Worm (Caenorhabditis elegans) whole organism, L4 larva: ENCODE results near the gene B0244.5.

Experiments
- D1046.2 ChIP-seq: fragments of 200-800 bp; sonication (Bioruptor generic); IDR thresholded peaks from 2 replicates; pipeline ENCODE4 v1.3.6; 2022; ENCODE audit warnings: missing genetic modification characterization, missing compliant biosample characterization
- F10B5.3 ChIP-seq: sonication (generic microtip); optimal IDR thresholded peaks from 2 replicates; lab custom pipeline; 2016; ENCODE audit warnings: mild to moderate bottlenecking, missing genetic modification characterization, missing compliant biosample characterization
- F37D6.2 ChIP-seq: sonication (generic microtip); optimal IDR thresholded peaks from 2 replicates; lab custom pipeline; 2016; ENCODE audit warnings: mild to moderate bottlenecking, missing genetic modification characterization, missing compliant biosample characterization
- F44E2.7 ChIP-seq: fragments of 200-800 bp; sonication (Bioruptor generic); IDR thresholded peaks from 2 replicates; pipeline ENCODE4 v2.1.2; 2022; ENCODE audit warnings: missing genetic modification characterization, missing compliant biosample characterization
- T20F7.1 ChIP-seq: fragments of 200-800 bp; sonication (Bioruptor generic); optimal IDR thresholded peaks from 2 replicates; lab custom pipeline; 2018; ENCODE audit warnings: mild to moderate bottlenecking, missing genetic modification characterization, missing compliant biosample characterization
- T26A8.4 ChIP-seq: fragments of 200-800 bp; sonication (Bioruptor generic); IDR thresholded peaks from 2 replicates; pipeline ENCODE4 v1.3.6; 2022; ENCODE audit warnings: missing genetic modification characterization, missing compliant biosample characterization
- Y105C5A.15 ChIP-seq: fragments of 200-800 bp; sonication (Bioruptor generic); IDR thresholded peaks from 2 replicates; pipeline ENCODE4 v1.3.6; 2022; ENCODE audit warnings: missing genetic modification characterization, missing compliant biosample characterization
- Y48G9A.11 ChIP-seq: fragments of 200-800 bp; sonication (Bioruptor generic); IDR thresholded peaks from 2 replicates; pipeline ENCODE4 v1.3.6; 2022; ENCODE audit warnings: missing genetic modification reagents, missing genetic modification characterization, missing compliant biosample characterization
- Y75B8A.6 ChIP-seq: fragments of 200-800 bp; sonication (Bioruptor generic); IDR thresholded peaks from 2 replicates; pipeline ENCODE4 v1.3.6; 2022; ENCODE audit warnings: missing genetic modification reagents, missing genetic modification characterization, missing compliant biosample characterization
- ZK546.5 ChIP-seq, 2 experiments: sonication (generic microtip); optimal IDR thresholded peaks; 2 replicates each; lab custom pipeline; 2017; ENCODE audit warnings: missing biosample characterization in 2 of 2, missing genetic modification characterization in 2 of 2
- ama-1 ChIP-seq: fragments of 150-350 bp; optimal IDR thresholded peaks from 2 replicates; lab custom pipeline; 2014; ENCODE audit warnings: inconsistent platforms, mixed read lengths
- arid-1 ChIP-seq: fragments of 200-800 bp; sonication (Bioruptor generic); conservative IDR thresholded peaks from 2 replicates; pipeline ENCODE4 v1.3.6; 2022; ENCODE audit warnings: missing genetic modification reagents, missing genetic modification characterization, missing compliant biosample characterization
- attf-4 ChIP-seq: sonication (generic microtip); optimal IDR thresholded peaks from 3 replicates; lab custom pipeline; 2017; ENCODE audit warnings: missing biosample characterization, missing genetic modification characterization
- ceh-32 ChIP-seq: sonication (generic microtip); optimal IDR thresholded peaks from 2 replicates; lab custom pipeline; 2016; ENCODE audit warnings: mild to moderate bottlenecking, missing genetic modification characterization, missing compliant biosample characterization; ENCODE audit not compliant: poor library complexity
- ceh-44 ChIP-seq: fragments of 200-800 bp; sonication (Bioruptor generic); IDR thresholded peaks from 2 replicates; pipeline ENCODE4 v1.3.6; 2022; ENCODE audit warnings: missing genetic modification reagents, missing genetic modification characterization, missing compliant biosample characterization
- ceh-62 ChIP-seq: sonication (generic microtip); optimal IDR thresholded peaks from 2 replicates; lab custom pipeline; 2017; ENCODE audit warnings: missing biosample characterization, missing genetic modification characterization
- ceh-82 ChIP-seq: sonication (generic microtip); optimal IDR thresholded peaks from 2 replicates; lab custom pipeline; 2017; ENCODE audit warnings: missing biosample characterization, missing genetic modification characterization
- ctbp-1 ChIP-seq: fragments of 200-800 bp; sonication (Bioruptor generic); IDR thresholded peaks from 2 replicates; pipeline ENCODE4 v1.3.6; 2022; ENCODE audit warnings: missing genetic modification reagents, missing genetic modification characterization, missing compliant biosample characterization
- dmd-8 ChIP-seq: fragments of 200-800 bp; sonication (Bioruptor generic); IDR thresholded peaks from 2 replicates; pipeline ENCODE4 v1.3.6; 2022; ENCODE audit warnings: missing genetic modification characterization, missing compliant biosample characterization
- duxl-1 ChIP-seq: sonication (generic microtip); optimal IDR thresholded peaks from 2 replicates; lab custom pipeline; 2016; ENCODE audit warnings: mild to moderate bottlenecking, missing genetic modification characterization, moderate library complexity, missing compliant biosample characterization; ENCODE audit not compliant: poor library complexity
- fkh-10 ChIP-seq: fragments of 150-350 bp; optimal IDR thresholded peaks from 2 replicates; lab custom pipeline; 2014; ENCODE audit warnings: missing biosample characterization, missing genetic modification reagents, missing genetic modification characterization
- gei-8 ChIP-seq: fragments of 200-800 bp; sonication (Bioruptor generic); optimal IDR thresholded peaks from 2 replicates; lab custom pipeline; 2018; ENCODE audit warnings: mild to moderate bottlenecking, missing genetic modification characterization, missing compliant biosample characterization
- hif-1 ChIP-seq, 2 experiments: sonication (generic microtip); optimal IDR thresholded peaks; 2 replicates each; lab custom pipeline; 2016 to 2017; ENCODE audit warnings: missing compliant biosample characterization in 2 of 2, missing genetic modification characterization in 2 of 2, missing genetic modification reagents in 2 of 2, missing genotype in 2 of 2, mild to moderate bottlenecking in 1 of 2
- hlh-11 ChIP-seq: fragments of 200-800 bp; sonication (Bioruptor generic); optimal IDR thresholded peaks from 2 replicates; lab custom pipeline; 2018; ENCODE audit warnings: mild to moderate bottlenecking, missing genetic modification characterization, missing compliant biosample characterization
- hmg-1.1 ChIP-seq: fragments of 200-800 bp; sonication (Bioruptor generic); IDR thresholded peaks from 2 replicates; pipeline ENCODE4 v1.3.6; 2022; ENCODE audit warnings: missing genetic modification reagents, missing genetic modification characterization, missing compliant biosample characterization
- jun-1 ChIP-seq: fragments of 150-350 bp; optimal IDR thresholded peaks from 2 replicates; lab custom pipeline; 2014; ENCODE audit warnings: missing biosample characterization, missing genetic modification reagents, missing genetic modification characterization
- lin-13 ChIP-seq: fragments of 150-350 bp; optimal IDR thresholded peaks from 2 replicates; lab custom pipeline; 2014; ENCODE audit warnings: missing biosample characterization, missing genetic modification reagents, missing genetic modification characterization
- lin-15B ChIP-seq: fragments of 150-350 bp; sonication (generic microtip); optimal IDR thresholded peaks from 3 replicates; lab custom pipeline; 2014; ENCODE audit warnings: missing biosample characterization, missing genetic modification characterization
- lin-29 ChIP-seq: fragments of 200-800 bp; sonication (Bioruptor generic); IDR thresholded peaks from 2 replicates; pipeline ENCODE4 v1.3.6; 2022; ENCODE audit warnings: missing genetic modification reagents, missing genetic modification characterization, missing compliant biosample characterization
- lin-39 ChIP-seq: fragments of 150-350 bp; optimal IDR thresholded peaks from 2 replicates; lab custom pipeline; 2014; ENCODE audit warnings: missing biosample characterization, missing genetic modification reagents, missing genetic modification characterization
- lsy-2 ChIP-seq, 2 experiments: fragments of 150-350 bp in 1 of 2; sonication (generic microtip) in 1 of 2; optimal IDR thresholded peaks; 2 replicates each; lab custom pipeline; 2014 to 2017; ENCODE audit warnings: missing biosample characterization in 2 of 2, missing genetic modification characterization in 2 of 2
- madf-5 ChIP-seq, 2 experiments: fragments of 200-800 bp; sonication (Bioruptor generic); IDR thresholded peaks; 2 replicates each; pipeline ENCODE4 v1.3.6; 2022; ENCODE audit warnings: missing compliant biosample characterization in 2 of 2, missing genetic modification characterization in 2 of 2
- mdl-1 ChIP-seq, 2 experiments: fragments of 150-350 bp in 1 of 2; sonication (generic microtip) in 1 of 2; optimal IDR thresholded peaks; 2 replicates each; lab custom pipeline; 2014 to 2017; ENCODE audit warnings: missing biosample characterization in 2 of 2, missing genetic modification characterization in 2 of 2
- mxl-3 ChIP-seq: fragments of 200-800 bp; sonication (Bioruptor generic); optimal IDR thresholded peaks from 2 replicates; lab custom pipeline; 2018; ENCODE audit warnings: mild to moderate bottlenecking, missing genetic modification characterization, missing compliant biosample characterization
- nhr-10 ChIP-seq: fragments of 150-350 bp; optimal IDR thresholded peaks from 2 replicates; lab custom pipeline; 2014; ENCODE audit warnings: missing biosample characterization, missing genetic modification characterization
- nhr-237 ChIP-seq: sonication (generic microtip); optimal IDR thresholded peaks from 2 replicates; lab custom pipeline; 2017; ENCODE audit warnings: missing biosample characterization, missing genetic modification characterization
- nhr-41 ChIP-seq: fragments of 200-800 bp; sonication (Bioruptor generic); IDR thresholded peaks from 2 replicates; pipeline ENCODE4 v1.3.6; 2022; ENCODE audit warnings: missing genetic modification reagents, missing genetic modification characterization, missing compliant biosample characterization
- nhr-42 ChIP-seq: fragments of 200-800 bp; sonication (Bioruptor generic); IDR thresholded peaks from 2 replicates; pipeline ENCODE4 v1.3.6; 2022; ENCODE audit warnings: missing genetic modification characterization, missing compliant biosample characterization
- nhr-48 ChIP-seq: sonication (generic microtip); optimal IDR thresholded peaks from 2 replicates; lab custom pipeline; 2016; ENCODE audit warnings: mild to moderate bottlenecking, missing genetic modification characterization, missing compliant biosample characterization
- nhr-6 ChIP-seq: fragments of 150-350 bp; optimal IDR thresholded peaks from 2 replicates; lab custom pipeline; 2014; ENCODE audit warnings: missing biosample characterization, missing genetic modification characterization
- nhr-76 ChIP-seq: fragments of 150-350 bp; optimal IDR thresholded peaks from 2 replicates; lab custom pipeline; 2014; ENCODE audit warnings: missing biosample characterization, missing genetic modification characterization
- pha-4 ChIP-seq, 2 experiments: fragments of 150-350 bp in 1 of 2; fragments of 200-800 bp in 1 of 2; sonication (Bioruptor generic) in 1 of 2; IDR thresholded peaks in 1 of 2; optimal IDR thresholded peaks in 1 of 2; 2 replicates each; pipeline versions ENCODE4 v1.3.6 to Lab custom; 2014 to 2022; ENCODE audit warnings: missing genetic modification characterization in 2 of 2, missing genetic modification reagents in 2 of 2, missing biosample characterization in 1 of 2, missing compliant biosample characterization in 1 of 2
- php-3 ChIP-seq: fragments of 200-800 bp; sonication (Bioruptor generic); IDR thresholded peaks from 2 replicates; pipeline ENCODE4 v1.3.6; 2022; ENCODE audit warnings: missing genetic modification reagents, missing genetic modification characterization, missing compliant biosample characterization
- snpc-1.2 ChIP-seq: fragments of 200-800 bp; sonication (Bioruptor generic); IDR thresholded peaks from 2 replicates; pipeline ENCODE4 v1.3.6; 2022; ENCODE audit warnings: missing genetic modification reagents, missing genetic modification characterization, missing compliant biosample characterization
- spr-1 ChIP-seq: sonication (generic microtip); optimal IDR thresholded peaks from 2 replicates; lab custom pipeline; 2016; ENCODE audit warnings: mild to moderate bottlenecking, missing genetic modification characterization, missing compliant biosample characterization
- tag-97 ChIP-seq: fragments of 200-800 bp; sonication (Bioruptor generic); IDR thresholded peaks from 2 replicates; pipeline ENCODE4 v1.3.6; 2022; ENCODE audit warnings: missing genetic modification characterization, missing compliant biosample characterization
- unc-130 ChIP-seq: sonication (generic microtip); optimal IDR thresholded peaks from 2 replicates; lab custom pipeline; 2016; ENCODE audit warnings: missing genetic modification reagents, missing genetic modification characterization, missing compliant biosample characterization
- unc-62 ChIP-seq, 3 experiments: fragments of 150-350 bp in 1 of 3; sonication (generic microtip); optimal IDR thresholded peaks in 2 of 3; peaks in 1 of 3; 1 replicate in 1 of 3; 2 replicates in 2 of 3; lab custom pipeline; 2014 to 2017; ENCODE audit warnings: missing biosample characterization in 3 of 3, missing genetic modification characterization in 3 of 3, missing genetic modification reagents in 3 of 3, missing genotype in 1 of 3
- vab-7 ChIP-seq: fragments of 200-800 bp; sonication (Bioruptor generic); IDR thresholded peaks from 2 replicates; pipeline ENCODE4 v1.3.6; 2022; ENCODE audit warnings: missing genetic modification reagents, missing genetic modification characterization, missing compliant biosample characterization
- zag-1 ChIP-seq: fragments of 150-350 bp; optimal IDR thresholded peaks from 2 replicates; lab custom pipeline; 2014; ENCODE audit warnings: missing biosample characterization, missing genetic modification characterization
- zip-11 ChIP-seq: fragments of 200-800 bp; sonication (Bioruptor generic); IDR thresholded peaks from 2 replicates; pipeline ENCODE4 v1.3.6; 2022; ENCODE audit warnings: missing genetic modification characterization, missing compliant biosample characterization

Gene B0244.5

DNA sequence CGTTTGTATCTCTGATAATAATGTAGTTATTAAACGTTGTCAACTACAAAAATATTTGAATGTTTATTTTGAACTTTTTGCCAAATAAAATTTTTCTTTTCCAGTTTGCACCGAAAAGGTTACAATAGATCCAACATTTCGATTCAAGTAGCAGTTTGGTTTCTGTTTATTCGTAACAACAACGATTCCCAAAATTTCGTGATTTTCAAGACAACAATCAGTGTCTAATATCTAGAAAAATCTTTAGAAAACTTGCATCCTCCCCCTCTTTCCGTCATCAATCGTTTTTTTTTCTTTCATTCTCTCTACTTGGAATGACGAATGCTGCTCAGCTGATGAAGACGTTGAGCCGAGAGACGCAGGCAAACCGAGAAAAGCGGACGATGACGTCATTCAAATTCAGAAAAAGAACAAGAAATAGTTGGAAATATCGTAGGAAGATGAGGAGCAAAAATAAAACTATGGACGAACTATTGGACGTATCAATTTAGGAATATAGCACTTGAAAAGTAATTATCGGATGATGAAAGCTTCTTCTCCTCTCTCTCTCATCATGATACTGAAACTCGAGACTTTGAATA, 13.9 kb downstream of the B0244.5 start (continued):
- TF ChIP-seq F44E2.7 (GFP tag; lab: Robert Waterston, UW): no peak
- peak in 1 of 2 experiments; percentile 99 for TF ChIP-seq unc-62 (GFP tag; optimal IDR thresholded peaks at IDR 0.05 in 1 of 2; lab: Kevin White, UChicago)
- no peak for TF ChIP-seq unc-62 (tag; optimal IDR thresholded peaks at IDR 0.05; lab: Kevin White, UChicago)
- TF ChIP-seq T20F7.1 (GFP tag; lab: Kevin White, UChicago): no peak
- TF ChIP-seq zip-11 (GFP tag; lab: Robert Waterston, UW): no peak
- no peak for TF ChIP-seq D1046.2 (GFP tag; lab: Robert Waterston, UW)
- no peak for TF ChIP-seq arid-1 (GFP tag; lab: Robert Waterston, UW)
- no peak for TF ChIP-seq ama-1 (lab: Kevin White, UChicago)
- no peak for TF ChIP-seq php-3
- no peak for TF ChIP-seq lin-15B (tag; lab: Kevin White, UChicago)
- no peak for TF ChIP-seq vab-7 (GFP tag; lab: Robert Waterston, UW)
- peak; percentile 84 for TF ChIP-seq ctbp-1 (GFP tag; lab: Robert Waterston, UW)
- TF ChIP-seq ZK546.5 (tag; optimal IDR thresholded peaks at IDR 0.05; lab: Kevin White, UChicago): no peak
- TF ChIP-seq Y105C5A.15 (GFP tag; lab: Robert Waterston, UW): no peak
- no peak for TF ChIP-seq T26A8.4 (GFP tag; lab: Robert Waterston, UW)
- no peak for TF ChIP-seq ceh-32 (tag; lab: Kevin White, UChicago)
- no peak for TF ChIP-seq lin-39
- TF ChIP-seq lin-13: no peak
- TF ChIP-seq snpc-1.2 (GFP tag; lab: Robert Waterston, UW): no peak
- no peak for TF ChIP-seq spr-1
- no peak for TF ChIP-seq ceh-44
- no peak for TF ChIP-seq lin-29 (GFP tag; lab: Robert Waterston, UW)
- no peak for TF ChIP-seq F10B5.3 (tag; lab: Kevin White, UChicago)
- no peak for TF ChIP-seq gei-8 (GFP tag; lab: Kevin White, UChicago)
- TF ChIP-seq attf-4 (tag; lab: Kevin White, UChicago): no peak
- no peak for TF ChIP-seq nhr-237 (tag; lab: Kevin White, UChicago)
- peak; percentile 64 for TF ChIP-seq hlh-11 (tag; lab: Kevin White, UChicago)
- no peak for TF ChIP-seq mxl-3 (GFP tag; lab: Kevin White, UChicago)
- TF ChIP-seq nhr-42 (GFP tag; lab: Robert Waterston, UW): no peak
- no peak for TF ChIP-seq Y75B8A.6 (GFP tag; lab: Robert Waterston, UW)
- no peak for TF ChIP-seq nhr-48 (tag; lab: Kevin White, UChicago)
- TF ChIP-seq Y48G9A.11 (GFP tag; lab: Robert Waterston, UW): no peak
- TF ChIP-seq hif-1 (tag; optimal IDR thresholded peaks at IDR 0.05; lab: Kevin White, UChicago): peak in 1 of 2 experiments; percentile 65
- no peak for TF ChIP-seq nhr-76
- TF ChIP-seq dmd-8 (GFP tag; lab: Robert Waterston, UW): no peak
- TF ChIP-seq duxl-1 (tag; lab: Kevin White, UChicago): no peak
- TF ChIP-seq tag-97: no peak
- TF ChIP-seq madf-5 (GFP tag; IDR thresholded peaks at IDR 0.05; lab: Robert Waterston, UW): no peak
- TF ChIP-seq nhr-10 (tag; lab: Kevin White, UChicago): no peak
- TF ChIP-seq fkh-10: peak; percentile 85
- TF ChIP-seq ceh-82 (tag; lab: Kevin White, UChicago): no peak
- TF ChIP-seq pha-4 (GFP tag; IDR thresholded peaks at IDR 0.05; lab: Robert Waterston, UW): no peak
- no peak for TF ChIP-seq pha-4 (tag; optimal IDR thresholded peaks at IDR 0.05; lab: Kevin White, UChicago)
- TF ChIP-seq ceh-62 (tag; lab: Kevin White, UChicago): no peak
- peak; percentile 44; the same call in 1 of the 2 replicates for TF ChIP-seq hmg-1.1 (GFP tag; lab: Robert Waterston, UW)
- no peak for TF ChIP-seq unc-130 (GFP tag; lab: Kevin White, UChicago)
- TF ChIP-seq jun-1 (tag; lab: Kevin White, UChicago): no peak
- no peak for TF ChIP-seq mdl-1 (tag; optimal IDR thresholded peaks at IDR 0.05; lab: Kevin White, UChicago)
- TF ChIP-seq lsy-2 (tag; optimal IDR thresholded peaks at IDR 0.05; lab: Kevin White, UChicago): peak; percentile 58 to 66
- TF ChIP-seq zag-1 (tag; lab: Kevin White, UChicago): no peak
- no peak for TF ChIP-seq nhr-41 (GFP tag; lab: Robert Waterston, UW)
- TF ChIP-seq F37D6.2 (tag; lab: Kevin White, UChicago): peak; percentile 44
- TF ChIP-seq nhr-6 (tag; lab: Kevin White, UChicago): no peak
